Worm (Caenorhabditis elegans): ENCODE measurements around the gene C08E3.14.
A peak's percentile ranks its signal among the peaks of the same experiment; 100 is the strongest.
"Not testable (repeated sequence)": the region's sequence is repeated elsewhere in the genome, so short reads cannot be mapped to it uniquely, and the experiment has no call there.

Gene C08E3.14

DNA sequence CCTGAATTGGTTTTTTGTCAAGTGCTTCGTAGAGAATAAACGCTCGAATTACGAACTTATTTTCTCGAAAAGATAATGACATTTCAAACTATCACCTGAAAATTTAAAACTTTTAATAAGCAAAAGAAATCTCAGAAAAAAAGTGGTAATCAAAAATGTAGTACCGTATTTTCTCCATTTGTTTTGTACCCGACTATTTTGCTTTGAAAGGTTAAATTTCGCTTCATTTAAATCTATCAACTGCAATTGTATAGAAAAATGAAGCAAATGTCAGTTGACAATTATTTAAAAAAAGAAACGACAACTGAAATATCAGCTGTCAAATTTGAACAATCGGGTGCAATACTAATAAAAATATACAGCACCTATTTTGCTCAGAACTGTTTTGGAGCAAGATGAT lies 4.6 kb upstream of the C08E3.14 start, which contains the start of gene fbxa-158:
Gene fbxa-158, minus strand, starts transcription at position 101 of the 400 bp plus-strand sequence.
- TF ChIP-seq elt-3 (tag; optimal IDR thresholded peaks at IDR 0.05), result no peak
- TF ChIP-seq nhr-21 (tag; optimal IDR thresholded peaks at IDR 0.05), result no peak
- TF ChIP-seq ztf-4 (tag; optimal IDR thresholded peaks at IDR 0.05), result no peak
- TF ChIP-seq C34F6.9 (tag; optimal IDR thresholded peaks at IDR 0.05), result no peak
- no peak for TF ChIP-seq sem-4 (tag; optimal IDR thresholded peaks at IDR 0.05)
- no peak for TF ChIP-seq peb-1 (tag; optimal IDR thresholded peaks at IDR 0.05)

- TF ChIP-seq C34F6.9 (tag; optimal IDR thresholded peaks at IDR 0.05) (no peak), fos-1 (tag; optimal IDR thresholded peaks at IDR 0.05) (peak; percentile 44)
These were observed 4.0 kb upstream of the C08E3.14 start for ce11 chrII:1621795-1622194.

DNA sequence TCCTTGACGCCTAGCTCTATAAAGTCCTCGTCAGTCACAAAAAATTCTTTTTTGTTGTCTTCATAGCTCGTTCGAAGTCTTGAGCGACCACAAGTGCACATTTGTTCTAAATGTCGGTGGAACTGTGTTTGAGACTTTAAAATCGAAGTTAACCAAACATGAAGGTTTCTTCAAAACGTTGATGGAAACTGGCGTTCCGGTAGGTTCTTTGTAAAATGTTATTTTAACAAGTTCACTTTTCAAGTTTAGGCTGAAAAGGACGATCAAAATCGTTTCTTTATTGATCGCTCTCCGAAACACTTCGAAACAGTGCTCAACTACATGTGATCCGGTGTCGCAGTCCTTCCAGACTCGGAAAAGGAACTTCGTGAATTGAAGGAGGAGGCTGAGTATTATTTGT lies 1.2 kb upstream of the C08E3.14 start, which contains the start of gene fbxa-160:
Gene fbxa-160, minus strand, starts transcription at position 101 of the 400 bp plus-strand sequence.
- no peak for TF ChIP-seq mab-5 (tag; optimal IDR thresholded peaks at IDR 0.05)
- TF ChIP-seq nhr-21 (tag; optimal IDR thresholded peaks at IDR 0.05), result no peak
- TF ChIP-seq snpc-4 (tag; optimal IDR thresholded peaks at IDR 0.05), result no peak
- no peak for TF ChIP-seq nhr-25 (tag; optimal IDR thresholded peaks at IDR 0.05)
- TF ChIP-seq mdl-1 (tag; optimal IDR thresholded peaks at IDR 0.05), result no peak
- TF ChIP-seq lin-11 (tag; optimal IDR thresholded peaks at IDR 0.05), result no peak
- no peak for TF ChIP-seq peb-1 (tag; optimal IDR thresholded peaks at IDR 0.05)
- no peak for TF ChIP-seq unc-62 (GFP tag; optimal IDR thresholded peaks at IDR 0.05)
- TF ChIP-seq nhr-11 (tag; optimal IDR thresholded peaks at IDR 0.05), result no peak
- TF ChIP-seq nhr-237 (tag; optimal IDR thresholded peaks at IDR 0.05), result no peak
- TF ChIP-seq mbf-1 (tag; optimal IDR thresholded peaks at IDR 0.05), result no peak

ce11 chrII:1627783-1628182 lies 2.0 kb downstream of the C08E3.14 start, which contains the start of gene C08E3.15:
Gene C08E3.15, minus strand, starts transcription at chrII:1627883.
- not testable (repeated sequence) for TF ChIP-seq unc-62 (GFP tag; optimal IDR thresholded peaks at IDR 0.05); Y55F3AM.14 (GFP tag; optimal IDR thresholded peaks at IDR 0.05); crh-2 (tag; optimal IDR thresholded peaks at IDR 0.05)

DNA sequence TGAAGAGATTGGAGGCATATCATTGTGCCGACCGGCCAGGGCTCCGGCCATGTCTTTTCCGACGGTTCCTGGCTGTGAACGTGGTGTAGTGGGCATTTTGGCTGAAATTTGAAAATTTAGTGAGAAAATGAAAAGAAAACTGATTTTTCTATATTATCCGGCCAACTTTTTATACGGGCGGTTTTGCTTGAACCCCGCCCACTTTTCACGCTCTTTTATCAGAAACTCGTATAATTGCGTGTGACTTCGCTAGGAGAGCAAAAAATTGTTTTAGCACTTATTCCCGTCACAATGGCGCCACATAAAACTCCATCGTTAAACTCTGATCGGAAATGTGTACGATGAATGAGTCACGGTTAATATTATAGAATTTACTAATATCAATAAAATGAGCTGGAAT lies 6.5 kb downstream of the C08E3.14 start, which contains the start of gene C08E3.13:
Gene C08E3.13, minus strand, starts transcription at position 101 of the 400 bp plus-strand sequence.
- not testable (repeated sequence) for TF ChIP-seq peb-1, nhr-237, crh-2 (tag; optimal IDR thresholded peaks at IDR 0.05)

DNA sequence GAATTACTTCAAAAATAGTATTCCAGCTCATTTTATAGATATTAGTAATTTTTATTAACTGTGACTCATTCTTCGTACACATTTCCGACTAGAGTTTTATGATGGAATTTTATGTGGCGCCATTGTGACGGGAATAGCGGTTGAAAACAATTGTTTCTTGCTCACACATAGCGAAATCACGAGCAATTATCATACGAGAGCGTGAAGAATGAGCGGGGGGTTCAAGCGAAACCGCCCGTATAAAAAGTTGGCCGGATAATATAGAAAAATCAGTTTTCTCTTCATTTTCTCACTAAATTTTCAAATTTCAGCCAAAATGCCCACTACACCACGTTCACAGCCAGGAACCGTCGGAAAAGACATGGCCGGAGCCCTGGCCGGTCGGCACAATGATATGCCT lies 7.7 kb downstream of the C08E3.14 start, which contains the start of gene C08E3.1:
Gene C08E3.1, plus strand, starts transcription at position 301 of the 400 bp plus-strand sequence.
- TF ChIP-seq unc-39 (tag; optimal IDR thresholded peaks at IDR 0.05); ztf-1 (GFP tag; conservative IDR thresholded peaks at IDR 0.05); unc-62 (GFP tag; optimal IDR thresholded peaks at IDR 0.05): not testable (repeated sequence)

DNA sequence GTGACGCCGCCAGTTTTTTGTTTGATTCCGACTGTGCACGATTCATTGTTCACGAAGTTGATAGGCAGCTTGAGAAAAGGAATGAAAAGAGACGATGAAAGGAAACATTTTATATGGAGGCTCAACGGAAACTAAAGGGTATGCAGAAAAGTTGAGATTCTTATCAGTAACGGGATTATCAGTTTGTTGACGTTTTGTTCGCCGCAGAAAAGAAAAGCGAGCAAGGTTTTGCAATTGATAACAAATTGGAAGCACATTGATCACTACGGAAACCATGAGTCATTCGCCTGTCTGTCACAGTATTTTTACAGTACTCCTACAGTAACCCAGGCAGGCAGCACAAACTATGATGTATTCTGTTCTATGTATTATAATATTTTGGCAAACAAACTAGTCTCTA lies 10.2 kb downstream of the C08E3.14 start:
- TF ChIP-seq nhr-129 (tag; optimal IDR thresholded peaks at IDR 0.05) (no peak), fos-1 (tag; optimal IDR thresholded peaks at IDR 0.05) (peak; percentile 41)

- TF ChIP-seq dmd-4, elt-3, crh-2 (tag; optimal IDR thresholded peaks at IDR 0.05): not testable (repeated sequence)
These were observed 10.6 kb downstream of the C08E3.14 start, which contains the start of gene srg-20 for ce11 chrII:1636392-1636791. Gene srg-20, plus strand, starts transcription at chrII:1636692.

- TF ChIP-seq ama-1 (optimal IDR thresholded peaks at IDR 0.05) (no peak), aly-2 (tag; optimal IDR thresholded peaks at IDR 0.05) (no peak), zag-1 (tag; optimal IDR thresholded peaks at IDR 0.05) (no peak), elt-1 (tag; optimal IDR thresholded peaks at IDR 0.05) (no peak), sem-4 (tag; optimal IDR thresholded peaks at IDR 0.05) (no peak), nhr-77 (tag; optimal IDR thresholded peaks at IDR 0.05) (no peak), F13H6.1 (tag; optimal IDR thresholded peaks at IDR 0.05) (no peak)
These were observed 14.7 kb downstream of the C08E3.14 start, which contains the start of gene srh-72 for ce11 chrII:1640496-1640895. Gene srh-72, minus strand, starts transcription at chrII:1640596.
